Fruit fly (Drosophila melanogaster): ENCODE results near the gene Dora.

dm6 chrX:18920642-18921355, 57.0 kb downstream of the Dora start:
- TF ChIP-seq ttk (optimal IDR thresholded peaks at IDR 0.05), result no peak
- TF ChIP-seq insv (optimal IDR thresholded peaks at IDR 0.05), result no peak
- no peak for TF ChIP-seq psq (optimal IDR thresholded peaks at IDR 0.05)

Measured in Kc167 (cell line).